Fruit fly (Drosophila melanogaster): ENCODE results near the gene CG2540.
A peak's percentile ranks its signal among the peaks of the same experiment; 100 is the strongest.

dm6 chrX:12665796-12666338 is 36.2 kb downstream of the CG2540 start:
- no peak for TF ChIP-seq CG32121 (GFP tag; IDR thresholded peaks at IDR 0.05)
- TF ChIP-seq CG8159 (tag; optimal IDR thresholded peaks at IDR 0.05), result peak; percentile 22

All from whole organism, pupa.